Worm (Caenorhabditis elegans) whole organism, early embryonic: ENCODE measurements around the gene irld-38.

Source experiments
- B0310.2 ChIP-seq: sonication (generic microtip); optimal IDR thresholded peaks from 2 replicates; lab custom pipeline; 2016; ENCODE audit warnings: mild to moderate bottlenecking, missing genetic modification characterization, missing compliant biosample characterization
- F13C5.2 ChIP-seq: sonication (generic microtip); optimal IDR thresholded peaks from 2 replicates; lab custom pipeline; 2017; ENCODE audit warnings: mild to moderate bottlenecking, missing genetic modification characterization, inconsistent platforms, missing compliant biosample characterization
- aly-1 ChIP-seq: sonication (generic microtip); optimal IDR thresholded peaks from 2 replicates; lab custom pipeline; 2016; ENCODE audit warnings: missing genetic modification characterization, missing compliant biosample characterization
- ama-1 ChIP-seq: fragments of 150-350 bp; optimal IDR thresholded peaks from 2 replicates; lab custom pipeline; 2014
- ceh-36 ChIP-seq: sonication (generic microtip); optimal IDR thresholded peaks from 2 replicates; lab custom pipeline; 2016; ENCODE audit warnings: missing genetic modification characterization, inconsistent platforms, missing compliant biosample characterization
- flt-1 ChIP-seq: fragments of 200-800 bp; sonication (Bioruptor generic); IDR thresholded peaks from 2 replicates; pipeline ENCODE4 v1.3.6; 2022; ENCODE audit warnings: missing genetic modification characterization, missing compliant biosample characterization
- hmbx-1 ChIP-seq: sonication (generic microtip); optimal IDR thresholded peaks from 2 replicates; lab custom pipeline; 2016; ENCODE audit warnings: mild to moderate bottlenecking, missing genetic modification characterization, missing compliant biosample characterization
- hnd-1 ChIP-seq: sonication (generic microtip); optimal IDR thresholded peaks from 2 replicates; lab custom pipeline; 2016; ENCODE audit warnings: missing genetic modification characterization, missing compliant biosample characterization
- pes-1 ChIP-seq: fragments of 200-800 bp; sonication (Bioruptor generic); IDR thresholded peaks from 2 replicates; pipeline ENCODE4 v1.3.6; 2022; ENCODE audit warnings: missing genetic modification reagents, missing genetic modification characterization, missing compliant biosample characterization
- scrt-1 ChIP-seq: fragments of 200-800 bp; sonication (Bioruptor generic); IDR thresholded peaks from 2 replicates; pipeline ENCODE4 v1.3.6; 2022; ENCODE audit warnings: missing genetic modification characterization, missing compliant biosample characterization
- sea-1 ChIP-seq: fragments of 200-800 bp; sonication (Bioruptor generic); conservative IDR thresholded peaks from 2 replicates; pipeline ENCODE4 v1.3.6; 2022; ENCODE audit warnings: missing genetic modification characterization, missing compliant biosample characterization
- tbx-11 ChIP-seq: fragments of 200-800 bp; sonication (Bioruptor generic); IDR thresholded peaks from 2 replicates; pipeline ENCODE4 v1.3.6; 2022; ENCODE audit warnings: missing genetic modification characterization, missing compliant biosample characterization
- tbx-37 ChIP-seq: fragments of 200-800 bp; sonication (Bioruptor generic); conservative IDR thresholded peaks from 2 replicates; pipeline ENCODE4 v1.3.6; 2022; ENCODE audit warnings: missing genetic modification reagents, missing genetic modification characterization, missing compliant biosample characterization
- tra-4 ChIP-seq: sonication (generic microtip); optimal IDR thresholded peaks from 2 replicates; lab custom pipeline; 2017; ENCODE audit warnings: missing genetic modification characterization, missing compliant biosample characterization

DNA sequence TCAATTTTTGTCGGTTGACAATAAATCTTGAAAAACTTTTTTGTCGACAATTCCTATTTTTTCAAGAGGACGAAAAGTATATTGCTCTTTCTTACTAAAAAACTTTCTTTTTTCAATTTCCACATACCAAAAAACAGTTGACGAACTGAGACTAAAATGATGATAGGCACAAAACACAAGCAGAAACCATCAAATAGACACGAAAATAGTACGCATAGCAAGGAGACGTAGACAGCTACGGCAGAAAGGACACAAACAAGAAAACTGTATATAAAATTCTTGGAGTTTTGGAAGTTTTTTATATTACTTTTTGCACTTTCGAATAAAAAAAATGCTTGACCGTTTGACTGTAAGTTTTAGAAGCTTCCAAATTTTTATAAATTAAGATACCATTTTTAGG, 18.1 kb downstream of the irld-38 start, which contains the start of gene K12D9.1:
- TF ChIP-seq hmbx-1 (no peak), ama-1 (lab: Kevin White, UChicago) (no peak), flt-1 (GFP tag; lab: Robert Waterston, UW) (no peak), pes-1 (GFP tag; lab: Robert Waterston, UW) (no peak), ceh-36 (tag; lab: Kevin White, UChicago) (no peak), aly-1 (tag; lab: Kevin White, UChicago) (no peak), tbx-11 (GFP tag; lab: Robert Waterston, UW) (no peak), B0310.2 (tag; lab: Kevin White, UChicago) (no peak), tra-4 (tag; lab: Kevin White, UChicago) (no peak), tbx-37 (no peak), F13C5.2 (no peak), scrt-1 (no peak), sea-1 (GFP tag; lab: Robert Waterston, UW) (no peak), hnd-1 (no peak)
